Worm (Caenorhabditis elegans): ENCODE data around the gene F54H5.2.

The F54H5.2 gene

ce11 chrII:6625302-6625701, 2.0 kb upstream of the F54H5.2 start, which contains the start of gene F54H5.14:
Gene F54H5.14, minus strand, starts transcription at chrII:6625402.
- no peak for TF ChIP-seq hmbx-1 (tag; optimal IDR thresholded peaks at IDR 0.05)
- TF ChIP-seq hmg-4 (GFP tag; optimal IDR thresholded peaks at IDR 0.05) = no peak
- no peak for TF ChIP-seq ceh-13 (GFP tag; optimal IDR thresholded peaks at IDR 0.05)
- no peak for TF ChIP-seq B0310.2 (tag; optimal IDR thresholded peaks at IDR 0.05)
- TF ChIP-seq ama-1 (optimal IDR thresholded peaks at IDR 0.05) = no peak
- no peak for TF ChIP-seq ceh-36 (tag; optimal IDR thresholded peaks at IDR 0.05)
- no peak for TF ChIP-seq tra-4 (tag; optimal IDR thresholded peaks at IDR 0.05)
- no peak for TF ChIP-seq tbx-11 (GFP tag; IDR thresholded peaks at IDR 0.05)
- no peak for TF ChIP-seq scrt-1 (GFP tag; IDR thresholded peaks at IDR 0.05)
- no peak for TF ChIP-seq aly-1 (tag; optimal IDR thresholded peaks at IDR 0.05)
- no peak for TF ChIP-seq flt-1 (GFP tag; IDR thresholded peaks at IDR 0.05)
- no peak for TF ChIP-seq sea-1 (GFP tag; conservative IDR thresholded peaks at IDR 0.05)

ce11 chrII:6628397-6628796, 1.1 kb downstream of the F54H5.2 start:
- TF ChIP-seq sea-1 (GFP tag; conservative IDR thresholded peaks at IDR 0.05) = no peak
- TF ChIP-seq ceh-13 (GFP tag; optimal IDR thresholded peaks at IDR 0.05) = no peak
- TF ChIP-seq scrt-1 (GFP tag; IDR thresholded peaks at IDR 0.05) = no peak
- TF ChIP-seq tra-4 (tag; optimal IDR thresholded peaks at IDR 0.05) = no peak
- TF ChIP-seq flt-1 (GFP tag; IDR thresholded peaks at IDR 0.05) = no peak
- TF ChIP-seq F13C5.2 (tag; optimal IDR thresholded peaks at IDR 0.05) = no peak
- no peak for TF ChIP-seq hmbx-1 (tag; optimal IDR thresholded peaks at IDR 0.05)
- TF ChIP-seq hnd-1 (tag; optimal IDR thresholded peaks at IDR 0.05) = no peak
- no peak for TF ChIP-seq pes-1 (GFP tag; IDR thresholded peaks at IDR 0.05)
- TF ChIP-seq hmg-4 (GFP tag; optimal IDR thresholded peaks at IDR 0.05) = no peak
- no peak for TF ChIP-seq tbx-11 (GFP tag; IDR thresholded peaks at IDR 0.05)
- no peak for TF ChIP-seq ceh-36 (tag; optimal IDR thresholded peaks at IDR 0.05)
- TF ChIP-seq tbx-37 (GFP tag; conservative IDR thresholded peaks at IDR 0.05) = no peak
- TF ChIP-seq ets-7 (tag; optimal IDR thresholded peaks at IDR 0.05) = no peak

- no peak for TF ChIP-seq scrt-1 (GFP tag; IDR thresholded peaks at IDR 0.05)
- TF ChIP-seq tbx-11 (GFP tag; IDR thresholded peaks at IDR 0.05) = no peak
- no peak for TF ChIP-seq pes-1 (GFP tag; IDR thresholded peaks at IDR 0.05)
- no peak for TF ChIP-seq hmbx-1 (tag; optimal IDR thresholded peaks at IDR 0.05)
- TF ChIP-seq B0310.2 (tag; optimal IDR thresholded peaks at IDR 0.05) = no peak
- TF ChIP-seq flt-1 (GFP tag; IDR thresholded peaks at IDR 0.05) = no peak
- no peak for TF ChIP-seq ceh-36 (tag; optimal IDR thresholded peaks at IDR 0.05)
- TF ChIP-seq tra-4 (tag; optimal IDR thresholded peaks at IDR 0.05) = no peak
- no peak for TF ChIP-seq ets-7 (tag; optimal IDR thresholded peaks at IDR 0.05)
- TF ChIP-seq ama-1 (optimal IDR thresholded peaks at IDR 0.05) = no peak
Measured at ce11 chrII:6629775-6630174, 2.5 kb downstream of the F54H5.2 start.

ce11 chrII:6630811-6631210, 3.5 kb downstream of the F54H5.2 start, which contains the start of gene T19D12.4:
Gene T19D12.4, plus strand, starts transcription at chrII:6631105.
- no peak for TF ChIP-seq ceh-36 (tag; optimal IDR thresholded peaks at IDR 0.05)
- TF ChIP-seq ama-1 (optimal IDR thresholded peaks at IDR 0.05) = no peak
- TF ChIP-seq tra-4 (tag; optimal IDR thresholded peaks at IDR 0.05) = no peak
- no peak for TF ChIP-seq aly-1 (tag; optimal IDR thresholded peaks at IDR 0.05)
- no peak for TF ChIP-seq ets-7 (tag; optimal IDR thresholded peaks at IDR 0.05)
- no peak for TF ChIP-seq pes-1 (GFP tag; IDR thresholded peaks at IDR 0.05)
- no peak for TF ChIP-seq flt-1 (GFP tag; IDR thresholded peaks at IDR 0.05)
- no peak for TF ChIP-seq scrt-1 (GFP tag; IDR thresholded peaks at IDR 0.05)
- no peak for TF ChIP-seq sea-1 (GFP tag; conservative IDR thresholded peaks at IDR 0.05)
- TF ChIP-seq F13C5.2 (tag; optimal IDR thresholded peaks at IDR 0.05) = no peak
- no peak for TF ChIP-seq tbx-11 (GFP tag; IDR thresholded peaks at IDR 0.05)

- no peak for TF ChIP-seq tbx-11 (GFP tag; IDR thresholded peaks at IDR 0.05)
- no peak for TF ChIP-seq hmg-4 (GFP tag; optimal IDR thresholded peaks at IDR 0.05)
- no peak for TF ChIP-seq tra-4 (tag; optimal IDR thresholded peaks at IDR 0.05)
Measured at ce11 chrII:6631995-6632394, 4.7 kb downstream of the F54H5.2 start.

- TF ChIP-seq aly-1 (tag; optimal IDR thresholded peaks at IDR 0.05) (no peak), scrt-1 (GFP tag; IDR thresholded peaks at IDR 0.05) (no peak), tbx-11 (GFP tag; IDR thresholded peaks at IDR 0.05) (no peak), tra-4 (tag; optimal IDR thresholded peaks at IDR 0.05) (no peak), sea-1 (GFP tag; conservative IDR thresholded peaks at IDR 0.05) (no peak), pes-1 (GFP tag; IDR thresholded peaks at IDR 0.05) (no peak), hnd-1 (tag; optimal IDR thresholded peaks at IDR 0.05) (no peak), ama-1 (optimal IDR thresholded peaks at IDR 0.05) (no peak), flt-1 (GFP tag; IDR thresholded peaks at IDR 0.05) (no peak), F13C5.2 (tag; optimal IDR thresholded peaks at IDR 0.05) (no peak), hmbx-1 (tag; optimal IDR thresholded peaks at IDR 0.05) (no peak), ets-7 (tag; optimal IDR thresholded peaks at IDR 0.05) (no peak), hmg-4 (GFP tag; optimal IDR thresholded peaks at IDR 0.05) (no peak), tbx-37 (GFP tag; conservative IDR thresholded peaks at IDR 0.05) (no peak), B0310.2 (tag; optimal IDR thresholded peaks at IDR 0.05) (no peak), ceh-13 (GFP tag; optimal IDR thresholded peaks at IDR 0.05) (no peak), ceh-36 (tag; optimal IDR thresholded peaks at IDR 0.05) (no peak)
Measured at ce11 chrII:6636136-6636535, 8.9 kb downstream of the F54H5.2 start, which contains the start of gene T19D12.5. Gene T19D12.5, minus strand, starts transcription at chrII:6636236.

- TF ChIP-seq tra-4 (tag; optimal IDR thresholded peaks at IDR 0.05) (no peak), B0310.2 (tag; optimal IDR thresholded peaks at IDR 0.05) (no peak), tbx-11 (GFP tag; IDR thresholded peaks at IDR 0.05) (no peak), tbx-37 (GFP tag; conservative IDR thresholded peaks at IDR 0.05) (no peak), hnd-1 (tag; optimal IDR thresholded peaks at IDR 0.05) (no peak), scrt-1 (GFP tag; IDR thresholded peaks at IDR 0.05) (no peak), aly-1 (tag; optimal IDR thresholded peaks at IDR 0.05) (no peak), ets-7 (tag; optimal IDR thresholded peaks at IDR 0.05) (no peak), ama-1 (optimal IDR thresholded peaks at IDR 0.05) (no peak), F13C5.2 (tag; optimal IDR thresholded peaks at IDR 0.05) (no peak), flt-1 (GFP tag; IDR thresholded peaks at IDR 0.05) (no peak), sea-1 (GFP tag; conservative IDR thresholded peaks at IDR 0.05) (no peak), hmbx-1 (tag; optimal IDR thresholded peaks at IDR 0.05) (no peak), pes-1 (GFP tag; IDR thresholded peaks at IDR 0.05) (no peak)
Measured at ce11 chrII:6637854-6638253, 10.6 kb downstream of the F54H5.2 start.

ce11 chrII:6642180-6642579, 14.9 kb downstream of the F54H5.2 start:
- no peak for TF ChIP-seq ceh-36 (tag; optimal IDR thresholded peaks at IDR 0.05)
- no peak for TF ChIP-seq aly-1 (tag; optimal IDR thresholded peaks at IDR 0.05)
- TF ChIP-seq flt-1 (GFP tag; IDR thresholded peaks at IDR 0.05) = no peak
- no peak for TF ChIP-seq ets-7 (tag; optimal IDR thresholded peaks at IDR 0.05)
- no peak for TF ChIP-seq hnd-1 (tag; optimal IDR thresholded peaks at IDR 0.05)
- TF ChIP-seq hmbx-1 (tag; optimal IDR thresholded peaks at IDR 0.05) = no peak
- no peak for TF ChIP-seq tbx-37 (GFP tag; conservative IDR thresholded peaks at IDR 0.05)
- TF ChIP-seq B0310.2 (tag; optimal IDR thresholded peaks at IDR 0.05) = no peak
- TF ChIP-seq scrt-1 (GFP tag; IDR thresholded peaks at IDR 0.05) = no peak

All from whole organism, early embryonic.